Worm (Caenorhabditis elegans) whole organism, L3 larva: ENCODE measurements around the gene C16C8.26.
A peak's percentile ranks its signal among the peaks of the same experiment; 100 is the strongest.

Experiments used
- R02D3.7 ChIP-seq: fragments of 150-350 bp; optimal IDR thresholded peaks from 2 replicates; lab custom pipeline; 2014; ENCODE audit warnings: missing biosample characterization, missing genetic modification characterization
- ZK546.5 ChIP-seq: sonication (generic microtip); optimal IDR thresholded peaks from 2 replicates; lab custom pipeline; 2017; ENCODE audit warnings: missing biosample characterization, missing genetic modification characterization
- ama-1 ChIP-seq: fragments of 150-350 bp; optimal IDR thresholded peaks from 2 replicates; lab custom pipeline; 2018
- ceh-16 ChIP-seq: sonication (generic microtip); optimal IDR thresholded peaks from 2 replicates; lab custom pipeline; 2017; ENCODE audit warnings: missing biosample characterization, missing genetic modification characterization
- ceh-28 ChIP-seq: fragments of 150-350 bp; optimal IDR thresholded peaks from 2 replicates; lab custom pipeline; 2014; ENCODE audit warnings: missing biosample characterization, missing genetic modification reagents, missing genetic modification characterization
- ceh-82 ChIP-seq: fragments of 150-350 bp; optimal IDR thresholded peaks from 2 replicates; lab custom pipeline; 2014; ENCODE audit warnings: missing biosample characterization, missing genetic modification characterization
- daf-12 ChIP-seq: fragments of 150-350 bp; optimal IDR thresholded peaks from 2 replicates; lab custom pipeline; 2014; ENCODE audit warnings: missing biosample characterization, missing genetic modification reagents, missing genetic modification characterization
- egl-27 ChIP-seq: sonication (generic microtip); optimal IDR thresholded peaks from 4 replicates; lab custom pipeline; 2017; ENCODE audit warnings: missing biosample characterization, missing genetic modification reagents, missing genetic modification characterization
- egl-5 ChIP-seq: fragments of 150-350 bp; optimal IDR thresholded peaks from 2 replicates; lab custom pipeline; 2017; ENCODE audit warnings: missing biosample characterization, missing genetic modification reagents, missing genetic modification characterization, inconsistent platforms
- elt-1 ChIP-seq: fragments of 150-350 bp; optimal IDR thresholded peaks from 2 replicates; lab custom pipeline; 2014; ENCODE audit warnings: missing biosample characterization, missing genetic modification characterization
- elt-3 ChIP-seq, 3 experiments: fragments of 150-350 bp in 1 of 3; sonication (generic microtip) in 2 of 3; optimal IDR thresholded peaks; 2 replicates in 2 of 3; 4 replicates in 1 of 3; lab custom pipeline; 2014 to 2017; ENCODE audit warnings: missing biosample characterization in 3 of 3, missing genetic modification characterization in 3 of 3
- eor-1 ChIP-seq, 2 experiments: fragments of 150-350 bp; optimal IDR thresholded peaks; 2 replicates each; lab custom pipeline; 2014 to 2018; ENCODE audit warnings: missing biosample characterization in 2 of 2, missing genetic modification characterization in 2 of 2
- fkh-10 ChIP-seq: sonication (generic microtip); optimal IDR thresholded peaks from 2 replicates; lab custom pipeline; 2017; ENCODE audit warnings: missing biosample characterization, missing genetic modification reagents, missing genetic modification characterization
- fkh-2 ChIP-seq: fragments of 150-350 bp; optimal IDR thresholded peaks from 2 replicates; lab custom pipeline; 2014; ENCODE audit warnings: missing biosample characterization, missing genetic modification reagents, missing genetic modification characterization
- fos-1 ChIP-seq: fragments of 150-350 bp; optimal IDR thresholded peaks from 2 replicates; lab custom pipeline; 2014; ENCODE audit warnings: missing biosample characterization, missing genetic modification characterization
- hmg-11 ChIP-seq: sonication (generic microtip); optimal IDR thresholded peaks from 2 replicates; lab custom pipeline; 2016; ENCODE audit warnings: missing genetic modification characterization, missing compliant biosample characterization
- lin-15B ChIP-seq: fragments of 150-350 bp; optimal IDR thresholded peaks from 2 replicates; lab custom pipeline; 2014; ENCODE audit warnings: missing biosample characterization, missing genetic modification characterization
- lin-39 ChIP-seq: fragments of 150-350 bp; optimal IDR thresholded peaks from 2 replicates; lab custom pipeline; 2018; ENCODE audit warnings: missing biosample characterization, missing genetic modification reagents, missing genetic modification characterization
- lsy-12 ChIP-seq: sonication (generic microtip); optimal IDR thresholded peaks from 2 replicates; lab custom pipeline; 2016; ENCODE audit warnings: mild to moderate bottlenecking, missing genetic modification characterization, missing compliant biosample characterization
- mdl-1 ChIP-seq: fragments of 150-350 bp; optimal IDR thresholded peaks from 2 replicates; lab custom pipeline; 2014; ENCODE audit warnings: missing biosample characterization, missing genetic modification characterization
- mml-1 ChIP-seq: fragments of 150-350 bp; sonication (generic microtip); optimal IDR thresholded peaks from 3 replicates; lab custom pipeline; 2014; ENCODE audit warnings: missing biosample characterization, missing genetic modification characterization
- nfya-1 ChIP-seq: sonication (generic microtip); optimal IDR thresholded peaks from 2 replicates; lab custom pipeline; 2017; ENCODE audit warnings: missing genetic modification characterization, mild to moderate bottlenecking, missing compliant biosample characterization, antibody characterized with exemption, moderate library complexity; ENCODE audit not compliant: insufficient read depth
- nhr-11 ChIP-seq: fragments of 150-350 bp; optimal IDR thresholded peaks from 2 replicates; lab custom pipeline; 2014; ENCODE audit warnings: missing biosample characterization, missing genetic modification characterization
- nhr-12 ChIP-seq: fragments of 150-350 bp; optimal IDR thresholded peaks from 2 replicates; lab custom pipeline; 2014; ENCODE audit warnings: missing biosample characterization, missing genetic modification characterization
- nhr-237 ChIP-seq: fragments of 150-350 bp; optimal IDR thresholded peaks from 2 replicates; lab custom pipeline; 2014; ENCODE audit warnings: missing biosample characterization, missing genetic modification characterization
- nhr-25 ChIP-seq: sonication (generic microtip); optimal IDR thresholded peaks from 2 replicates; lab custom pipeline; 2017; ENCODE audit warnings: missing biosample characterization, missing genetic modification characterization
- nhr-28 ChIP-seq: fragments of 150-350 bp; optimal IDR thresholded peaks from 2 replicates; lab custom pipeline; 2014; ENCODE audit warnings: missing biosample characterization, missing genetic modification characterization
- nhr-43 ChIP-seq: sonication (generic microtip); optimal IDR thresholded peaks from 2 replicates; lab custom pipeline; 2016; ENCODE audit warnings: mild to moderate bottlenecking, missing genetic modification characterization, missing compliant biosample characterization; ENCODE audit not compliant: poor library complexity, severe bottlenecking
- nhr-76 ChIP-seq: fragments of 150-350 bp; sonication (generic microtip); optimal IDR thresholded peaks from 5 replicates; lab custom pipeline; 2014; ENCODE audit warnings: missing biosample characterization, missing genetic modification characterization
- nhr-77 ChIP-seq: fragments of 150-350 bp; optimal IDR thresholded peaks from 2 replicates; lab custom pipeline; 2014; ENCODE audit warnings: missing biosample characterization, missing genetic modification characterization
- pha-4 ChIP-seq: fragments of 150-350 bp; optimal IDR thresholded peaks from 2 replicates; lab custom pipeline; 2014; ENCODE audit warnings: missing biosample characterization, missing genetic modification reagents, missing genetic modification characterization
- pqm-1 ChIP-seq: fragments of 150-350 bp; optimal IDR thresholded peaks from 2 replicates; lab custom pipeline; 2017; ENCODE audit warnings: missing biosample characterization, missing genetic modification characterization, inconsistent platforms
- sea-2 ChIP-seq: fragments of 150-350 bp; sonication (generic microtip); optimal IDR thresholded peaks from 4 replicates; lab custom pipeline; 2014; ENCODE audit warnings: missing biosample characterization, missing genetic modification reagents, missing genetic modification characterization
- snpc-4 ChIP-seq: fragments of 150-350 bp; optimal IDR thresholded peaks from 2 replicates; lab custom pipeline; 2014; ENCODE audit warnings: missing biosample characterization, missing genetic modification characterization
- tbx-2 ChIP-seq: sonication (generic microtip); optimal IDR thresholded peaks from 2 replicates; lab custom pipeline; 2016; ENCODE audit warnings: mild to moderate bottlenecking, missing genetic modification characterization, missing compliant biosample characterization
- unc-39 ChIP-seq: sonication (generic microtip); optimal IDR thresholded peaks from 4 replicates; lab custom pipeline; 2017; ENCODE audit warnings: missing biosample characterization, missing genetic modification characterization
- unc-62 ChIP-seq: fragments of 150-350 bp; sonication (generic microtip); optimal IDR thresholded peaks from 4 replicates; lab custom pipeline; 2014; ENCODE audit warnings: missing biosample characterization, missing genetic modification reagents, missing genetic modification characterization
- ztf-11 ChIP-seq: fragments of 150-350 bp; optimal IDR thresholded peaks from 2 replicates; lab custom pipeline; 2014; ENCODE audit warnings: missing biosample characterization, missing genetic modification characterization

C16C8.26 gene

DNA sequence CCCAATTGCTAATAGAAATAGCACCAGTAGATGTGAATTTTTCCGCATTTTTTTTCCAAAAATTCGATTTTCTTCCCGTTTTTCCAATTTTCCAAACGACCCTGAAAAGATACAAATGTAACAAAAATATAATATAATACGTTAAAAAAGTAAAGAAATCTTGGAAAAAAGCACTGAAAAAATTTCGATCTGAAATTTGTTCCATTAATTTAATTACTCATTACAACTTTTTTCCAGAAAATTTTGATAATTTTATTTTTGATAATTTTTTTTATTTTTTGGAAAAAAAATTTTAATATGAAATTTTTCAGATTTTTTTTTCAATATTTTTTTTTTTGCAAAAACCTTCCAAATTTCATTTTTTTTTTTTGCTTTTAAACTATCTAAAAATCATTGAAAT, 21.7 kb downstream of the C16C8.26 start, which contains the start of gene skpo-2:
TSS of gene skpo-2 (minus strand) at position 101 of the 400 bp plus-strand sequence.
- TF ChIP-seq fos-1: no peak
- TF ChIP-seq lin-15B (tag; lab: Kevin White, UChicago): no peak
- no peak for TF ChIP-seq fkh-2 (tag; lab: Kevin White, UChicago)
- no peak for TF ChIP-seq tbx-2 (tag; lab: Kevin White, UChicago)
- no peak for TF ChIP-seq nhr-43 (tag; lab: Kevin White, UChicago)
- no peak for TF ChIP-seq mml-1 (tag; lab: Kevin White, UChicago)
- no peak for TF ChIP-seq unc-62
- no peak for TF ChIP-seq nhr-12 (tag; lab: Kevin White, UChicago)
- no peak for TF ChIP-seq elt-1 (tag; lab: Kevin White, UChicago)
- TF ChIP-seq ama-1 (lab: Kevin White, UChicago): no peak
- TF ChIP-seq nhr-25 (tag; lab: Kevin White, UChicago): no peak
- no peak for TF ChIP-seq ceh-82 (tag; lab: Kevin White, UChicago)
- no peak for TF ChIP-seq pha-4 (tag; lab: Kevin White, UChicago)
- TF ChIP-seq unc-39 (tag; lab: Kevin White, UChicago): no peak
- no peak for TF ChIP-seq nhr-76 (tag; lab: Kevin White, UChicago)
- no peak for TF ChIP-seq egl-5 (tag; lab: Kevin White, UChicago)
- TF ChIP-seq nhr-11 (tag; lab: Kevin White, UChicago): no peak
- TF ChIP-seq nhr-77 (tag; lab: Kevin White, UChicago): no peak
- no peak for TF ChIP-seq eor-1 (tag; optimal IDR thresholded peaks at IDR 0.05; lab: Kevin White, UChicago)
- TF ChIP-seq nhr-28 (tag; lab: Kevin White, UChicago): no peak

DNA sequence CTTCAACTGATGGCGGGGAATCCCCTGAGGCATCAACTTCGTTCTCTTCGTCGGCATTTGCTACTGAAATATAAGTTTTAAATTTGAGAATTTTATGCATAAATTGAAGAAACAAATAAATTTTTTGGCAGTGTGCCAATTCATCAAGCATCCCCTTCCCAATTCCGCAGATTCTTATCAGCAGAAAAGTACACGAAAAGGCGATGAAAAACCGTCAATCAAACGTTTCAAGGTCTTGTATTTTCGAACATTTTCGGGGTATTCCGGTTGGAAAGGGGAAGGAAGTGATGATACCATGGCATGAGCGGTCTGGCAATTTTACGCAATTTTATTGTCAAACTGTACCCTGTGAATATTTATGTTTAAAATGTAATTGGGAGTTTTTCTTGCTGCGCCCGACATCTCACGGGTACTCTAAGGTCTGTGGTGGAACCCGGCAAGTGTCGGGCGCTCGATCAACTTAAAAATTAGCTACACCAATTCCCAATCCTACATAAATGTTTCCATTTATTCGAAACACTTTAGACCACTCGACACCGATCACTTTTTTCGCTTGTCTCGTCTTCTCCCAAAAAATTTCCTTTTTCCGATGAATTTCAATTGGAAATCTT, 23.1 kb downstream of the C16C8.26 start:
- no peak for TF ChIP-seq egl-27 (tag; lab: Kevin White, UChicago)
- TF ChIP-seq ceh-16: no peak
- TF ChIP-seq lsy-12: no peak
- peak; percentile 43 for TF ChIP-seq nhr-43 (tag; lab: Kevin White, UChicago)
- TF ChIP-seq ceh-82 (tag; lab: Kevin White, UChicago): no peak
- TF ChIP-seq elt-1 (tag; lab: Kevin White, UChicago): peak; percentile 77
- TF ChIP-seq elt-3 (tag; optimal IDR thresholded peaks at IDR 0.05; lab: Kevin White, UChicago): no peak
- TF ChIP-seq ceh-28 (tag; lab: Kevin White, UChicago): no peak
- TF ChIP-seq pqm-1 (tag; lab: Kevin White, UChicago): no peak
- no peak for TF ChIP-seq pha-4 (tag; lab: Kevin White, UChicago)
- no peak for TF ChIP-seq nhr-11 (tag; lab: Kevin White, UChicago)
- TF ChIP-seq ZK546.5 (tag; lab: Kevin White, UChicago): no peak
- TF ChIP-seq nhr-25 (tag; lab: Kevin White, UChicago): peak; percentile 56
- TF ChIP-seq unc-62: peak; percentile 43
- no peak for TF ChIP-seq ztf-11 (tag; lab: Kevin White, UChicago)
- TF ChIP-seq nfya-1: no peak
- peak; percentile 19 for TF ChIP-seq ama-1 (lab: Kevin White, UChicago)
- no peak for TF ChIP-seq nhr-28 (tag; lab: Kevin White, UChicago)
- TF ChIP-seq snpc-4: peak; percentile 78
- no peak for TF ChIP-seq eor-1 (tag; optimal IDR thresholded peaks at IDR 0.05; lab: Kevin White, UChicago)

- no peak for TF ChIP-seq nhr-12 (tag; lab: Kevin White, UChicago)
- TF ChIP-seq R02D3.7 (tag; lab: Kevin White, UChicago): no peak
- no peak for TF ChIP-seq nhr-237 (tag; lab: Kevin White, UChicago)
- no peak for TF ChIP-seq mdl-1 (tag; lab: Kevin White, UChicago)
These were observed 28.7 kb downstream of the C16C8.26 start, which contains the start of gene C16C8.18 for ce11 chrII:3429400-3429799. C16C8.18 (plus strand) TSS chrII:3429700.

- TF ChIP-seq nhr-43 (tag; lab: Kevin White, UChicago) (no peak), hmg-11 (tag; lab: Kevin White, UChicago) (peak; percentile 66), snpc-4 (peak; percentile 19), ZK546.5 (tag; lab: Kevin White, UChicago) (no peak), lin-39 (tag; lab: Kevin White, UChicago) (peak; percentile 72), daf-12 (no peak), sea-2 (GFP tag; lab: Kevin White, UChicago) (peak; percentile 20), nfya-1 (peak; percentile 60), fkh-10 (peak; percentile 3)
- TF ChIP-seq, all 47 proteins: peak for 6
These were observed 29.9 kb downstream of the C16C8.26 start for ce11 chrII:3428158-3428704.
